Worm (Caenorhabditis elegans) whole organism, L4/young adult: Measurements from ENCODE around the gene F15A4.5.

Source experiments
- dao-5 ChIP-seq: sonication (generic microtip); optimal IDR thresholded peaks from 2 replicates; lab custom pipeline; 2016; ENCODE audit warnings: missing genotype, missing genetic modification characterization, moderate library complexity, missing compliant biosample characterization
- him-1 ChIP-seq: sonication (generic microtip); optimal IDR thresholded peaks from 2 replicates; lab custom pipeline; 2016; ENCODE audit warnings: missing genotype, missing genetic modification reagents, missing genetic modification characterization, missing compliant biosample characterization

DNA sequence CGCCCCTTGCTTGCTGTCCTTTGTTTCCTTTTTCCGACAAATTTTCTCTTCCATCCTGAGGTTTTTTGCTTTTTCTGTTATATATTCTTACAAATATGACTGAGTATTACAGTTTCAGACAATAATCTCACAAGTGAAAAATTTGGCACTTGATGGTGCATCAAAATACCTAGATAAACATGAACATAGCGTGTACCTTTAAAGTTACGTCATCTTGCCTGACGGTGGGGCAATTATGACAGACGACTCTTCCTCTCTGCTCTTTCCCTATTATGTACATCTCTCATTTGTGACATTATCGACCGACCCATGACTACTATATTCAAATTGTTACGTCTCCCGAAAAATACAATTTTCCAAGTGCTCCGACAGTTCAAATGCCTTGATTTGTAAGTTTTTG lies 11.6 kb upstream of the F15A4.5 start, which contains the start of gene fbxb-102:
- TF ChIP-seq him-1 (tag; lab: Kevin White, UChicago) (no peak), dao-5 (no peak)
